Fruit fly (Drosophila melanogaster) whole organism, embryonic: ENCODE results near the gene CG8509.

Source experiments
- B-H2 ChIP-seq: fragments of 200-800 bp; sonication (Bioruptor generic); optimal IDR thresholded peaks from 2 replicates; lab custom pipeline; 2018; ENCODE audit warnings: missing biosample characterization, mild to moderate bottlenecking, missing genetic modification characterization
- BEAF-32 ChIP-seq: fragments of 200-800 bp; sonication (Bioruptor generic); optimal IDR thresholded peaks from 3 replicates; lab custom pipeline; 2017; ENCODE audit warnings: missing biosample characterization, missing genetic modification characterization, mild to moderate bottlenecking, moderate library complexity, missing genetic modification reagents
- CG12155 ChIP-seq: fragments of 200-800 bp; sonication (Bioruptor generic); optimal IDR thresholded peaks from 3 replicates; lab custom pipeline; 2016; ENCODE audit warnings: missing biosample characterization, missing genetic modification characterization
- CG12219 ChIP-seq: fragments of 200-800 bp; sonication (Bioruptor generic); optimal IDR thresholded peaks from 3 replicates; lab custom pipeline; 2018; ENCODE audit warnings: missing biosample characterization, mild to moderate bottlenecking, missing genetic modification characterization
- CG16813 ChIP-seq: fragments of 200-800 bp; sonication (Bioruptor generic); IDR thresholded peaks from 3 replicates; pipeline ENCODE4 v1.3.6; 2022; ENCODE audit warnings: missing biosample characterization, missing genetic modification characterization; ENCODE audit not compliant: partially characterized antibody
- CG17359 ChIP-seq: fragments of 200-800 bp; sonication (Bioruptor generic); optimal IDR thresholded peaks from 3 replicates; lab custom pipeline; 2018; ENCODE audit warnings: missing biosample characterization, mild to moderate bottlenecking, missing genetic modification characterization, moderate library complexity
- CG17568 ChIP-seq: fragments of 200-800 bp; sonication (Bioruptor generic); optimal IDR thresholded peaks from 2 replicates; lab custom pipeline; 2018; ENCODE audit warnings: missing biosample characterization, mild to moderate bottlenecking, missing genetic modification characterization, moderate library complexity
- CG2116 ChIP-seq: fragments of 200-800 bp; sonication (Bioruptor generic); optimal IDR thresholded peaks from 3 replicates; lab custom pipeline; 2018; ENCODE audit warnings: missing biosample characterization, mild to moderate bottlenecking, missing genetic modification characterization
- CG2678 ChIP-seq: fragments of 200-800 bp; sonication (Bioruptor generic); optimal IDR thresholded peaks from 3 replicates; lab custom pipeline; 2019; ENCODE audit warnings: missing biosample characterization, mild to moderate bottlenecking, missing genetic modification characterization, moderate library complexity
- CG2712 ChIP-seq: fragments of 200-800 bp; optimal IDR thresholded peaks from 3 replicates; lab custom pipeline; 2019; ENCODE audit warnings: missing biosample characterization, mild to moderate bottlenecking, missing genetic modification characterization, moderate library complexity
- CG30403 ChIP-seq: fragments of 200-800 bp; sonication (Bioruptor generic); optimal IDR thresholded peaks from 3 replicates; lab custom pipeline; 2016; ENCODE audit warnings: missing biosample characterization, missing genetic modification characterization
- CG3065 ChIP-seq: fragments of 200-800 bp; sonication (Bioruptor generic); optimal IDR thresholded peaks from 2 replicates; lab custom pipeline; 2016; ENCODE audit warnings: missing biosample characterization, missing genetic modification characterization
- CG32532 ChIP-seq: fragments of 200-800 bp; sonication (Bioruptor generic); IDR thresholded peaks from 2 replicates; pipeline ENCODE4 v1.3.6; 2022; ENCODE audit warnings: missing biosample characterization, missing genetic modification characterization
- CG34422 ChIP-seq: fragments of 200-800 bp; sonication (Bioruptor generic); IDR thresholded peaks from 3 replicates; pipeline ENCODE4 v1.3.6; 2022; ENCODE audit warnings: missing biosample characterization, missing genetic modification characterization
- CG3838 ChIP-seq: fragments of 200-800 bp; sonication (Bioruptor generic); optimal IDR thresholded peaks from 3 replicates; lab custom pipeline; 2016; ENCODE audit warnings: missing biosample characterization, missing genetic modification characterization
- CG42726 ChIP-seq: fragments of 200-800 bp; sonication (Bioruptor generic); IDR thresholded peaks from 2 replicates; pipeline ENCODE4 v1.3.6; 2022; ENCODE audit warnings: missing biosample characterization, missing genetic modification characterization; ENCODE audit not compliant: partially characterized antibody
- CG6272 ChIP-seq: fragments of 200-800 bp; sonication (Bioruptor generic); IDR thresholded peaks from 2 replicates; pipeline ENCODE4 v1.3.6; 2022; ENCODE audit warnings: missing biosample characterization, missing genetic modification characterization
- CG7839 ChIP-seq: fragments of 200-800 bp; sonication (Bioruptor generic); optimal IDR thresholded peaks from 3 replicates; lab custom pipeline; 2018; ENCODE audit warnings: missing biosample characterization, mild to moderate bottlenecking, missing genetic modification characterization, moderate library complexity
- CG8924 ChIP-seq: fragments of 200-800 bp; optimal IDR thresholded peaks from 3 replicates; lab custom pipeline; 2019; ENCODE audit warnings: missing biosample characterization, mild to moderate bottlenecking, missing genetic modification characterization, moderate library complexity
- CG9932 ChIP-seq: fragments of 200-800 bp; sonication (Bioruptor generic); IDR thresholded peaks from 2 replicates; pipeline ENCODE4 v1.3.6; 2022; ENCODE audit warnings: missing biosample characterization, missing genetic modification characterization
- CHES-1-like ChIP-seq: fragments of 200-800 bp; sonication (Bioruptor generic); optimal IDR thresholded peaks from 2 replicates; lab custom pipeline; 2016; ENCODE audit warnings: missing biosample characterization, missing genetic modification characterization
- Doc3 ChIP-seq: fragments of 200-800 bp; sonication (Bioruptor generic); IDR thresholded peaks from 3 replicates; pipeline ENCODE4 v1.3.6; 2022; ENCODE audit warnings: missing biosample characterization, missing genetic modification characterization; ENCODE audit not compliant: partially characterized antibody
- Dref ChIP-seq: fragments of 200-800 bp; sonication (Bioruptor generic); IDR thresholded peaks from 2 replicates; pipeline ENCODE4 v1.3.6; 2022; ENCODE audit warnings: missing biosample characterization, missing genetic modification characterization
- E2f1 ChIP-seq: fragments of 200-800 bp; sonication (Bioruptor generic); IDR thresholded peaks from 2 replicates; pipeline ENCODE4 v1.3.6; 2022; ENCODE audit warnings: missing biosample characterization, missing genetic modification characterization
- MBD-R2 ChIP-seq: fragments of 200-800 bp; sonication (Bioruptor generic); IDR thresholded peaks from 2 replicates; pipeline ENCODE4 v1.3.6; 2022; ENCODE audit warnings: missing biosample characterization, missing genetic modification characterization
- MESR4 ChIP-seq: fragments of 200-800 bp; sonication (Bioruptor generic); optimal IDR thresholded peaks from 2 replicates; lab custom pipeline; 2018; ENCODE audit warnings: missing biosample characterization, mild to moderate bottlenecking, missing genetic modification characterization, moderate library complexity
- Nf-YA ChIP-seq: fragments of 200-800 bp; sonication (Bioruptor generic); IDR thresholded peaks from 2 replicates; pipeline ENCODE4 v1.3.6; 2022; ENCODE audit warnings: missing biosample characterization, missing genetic modification characterization
- Opbp ChIP-seq: fragments of 200-800 bp; sonication (Bioruptor generic); IDR thresholded peaks from 3 replicates; pipeline ENCODE4 v1.3.6; 2022; ENCODE audit warnings: missing biosample characterization, missing genetic modification characterization; ENCODE audit not compliant: partially characterized antibody
- Ptx1 ChIP-seq: fragments of 200-800 bp; sonication (Bioruptor generic); IDR thresholded peaks from 2 replicates; pipeline ENCODE4 v1.3.6; 2022; ENCODE audit warnings: missing biosample characterization, missing genetic modification characterization
- Vsx1 ChIP-seq: fragments of 200-800 bp; sonication (Bioruptor generic); optimal IDR thresholded peaks from 2 replicates; lab custom pipeline; 2017; ENCODE audit warnings: missing biosample characterization, mild to moderate bottlenecking, missing genetic modification characterization, missing genetic modification reagents
- abd-A ChIP-seq: fragments of 200-800 bp; sonication (Bioruptor generic); optimal IDR thresholded peaks from 3 replicates; lab custom pipeline; 2019; ENCODE audit warnings: missing biosample characterization, mild to moderate bottlenecking, missing genetic modification characterization, moderate library complexity
- bcd ChIP-seq: fragments of 200-800 bp; sonication (Bioruptor generic); optimal IDR thresholded peaks from 2 replicates; lab custom pipeline; 2017; ENCODE audit warnings: missing biosample characterization, mild to moderate bottlenecking, missing genetic modification characterization
- chm ChIP-seq: fragments of 200-800 bp; sonication (Bioruptor generic); IDR thresholded peaks from 2 replicates; pipeline ENCODE4 v1.3.6; 2022; ENCODE audit warnings: missing biosample characterization, missing genetic modification characterization
- cwo ChIP-seq: fragments of 200-800 bp; sonication (Bioruptor generic); optimal IDR thresholded peaks from 3 replicates; lab custom pipeline; 2017; ENCODE audit warnings: missing biosample characterization, missing genetic modification characterization, mild to moderate bottlenecking, moderate library complexity, missing genetic modification reagents
- dan ChIP-seq: fragments of 200-800 bp; sonication (Bioruptor generic); IDR thresholded peaks from 2 replicates; pipeline ENCODE4 v1.3.6; 2022; ENCODE audit warnings: missing biosample characterization, missing genetic modification characterization
- esg ChIP-seq: fragments of 200-800 bp; sonication (Bioruptor generic); conservative IDR thresholded peaks from 2 replicates; pipeline ENCODE4 v1.3.6; 2022; ENCODE audit warnings: missing biosample characterization, missing genetic modification characterization
- ewg ChIP-seq: fragments of 200-800 bp; sonication (Bioruptor generic); optimal IDR thresholded peaks from 3 replicates; lab custom pipeline; 2017; ENCODE audit warnings: mild to moderate bottlenecking, missing biosample characterization, missing genetic modification reagents, missing genetic modification characterization
- grau ChIP-seq: fragments of 200-800 bp; optimal IDR thresholded peaks from 3 replicates; lab custom pipeline; 2019; ENCODE audit warnings: missing biosample characterization, mild to moderate bottlenecking, missing genetic modification characterization, moderate library complexity
- jumu ChIP-seq: fragments of 200-800 bp; sonication (Bioruptor generic); optimal IDR thresholded peaks from 3 replicates; lab custom pipeline; 2016; ENCODE audit warnings: missing biosample characterization, missing genetic modification characterization
- kay ChIP-seq: fragments of 200-800 bp; sonication (Bioruptor generic); optimal IDR thresholded peaks from 2 replicates; lab custom pipeline; 2016; ENCODE audit warnings: missing biosample characterization, missing genetic modification characterization
- knrl ChIP-seq: fragments of 200-800 bp; sonication (Bioruptor generic); IDR thresholded peaks from 3 replicates; pipeline ENCODE4 v1.3.6; 2022; ENCODE audit warnings: missing biosample characterization, missing genetic modification characterization; ENCODE audit not compliant: partially characterized antibody
- nom ChIP-seq: fragments of 200-800 bp; sonication (Bioruptor generic); optimal IDR thresholded peaks from 2 replicates; lab custom pipeline; 2017; ENCODE audit warnings: missing biosample characterization, missing genetic modification characterization, mild to moderate bottlenecking, moderate library complexity, missing genetic modification reagents
- pfk ChIP-seq: fragments of 200-800 bp; sonication (Bioruptor generic); optimal IDR thresholded peaks from 2 replicates; lab custom pipeline; 2018; ENCODE audit warnings: missing biosample characterization, mild to moderate bottlenecking, missing genetic modification characterization, moderate library complexity
- prd ChIP-seq, 3 experiments: fragments of >200 bp in 2 of 3; fragments of 200-800 bp in 1 of 3; sonication (Bioruptor generic) in 1 of 3; optimal IDR thresholded peaks in 2 of 3; IDR thresholded peaks in 1 of 3; 2 replicates in 2 of 3; 3 replicates in 1 of 3; pipeline versions ENCODE4 v1.3.6 to Lab custom; 2017 to 2022; ENCODE audit warnings: missing biosample characterization in 1 of 3, missing genetic modification characterization in 1 of 3
- row ChIP-seq: fragments of 200-800 bp; sonication (Bioruptor generic); IDR thresholded peaks from 3 replicates; pipeline ENCODE4 v1.3.6; 2022; ENCODE audit warnings: missing biosample characterization, missing genetic modification characterization
- sens ChIP-seq: fragments of 200-800 bp; sonication (Bioruptor generic); peaks from one replicate; lab custom pipeline; 2016; ENCODE audit warnings: missing biosample characterization, missing genetic modification characterization
- trem ChIP-seq: fragments of 200-800 bp; optimal IDR thresholded peaks from 3 replicates; lab custom pipeline; 2019; ENCODE audit warnings: missing biosample characterization, mild to moderate bottlenecking, missing genetic modification characterization, moderate library complexity
- vvl ChIP-seq: fragments of 200-800 bp; sonication (Bioruptor generic); IDR thresholded peaks from 2 replicates; pipeline ENCODE4 v1.3.6; 2022; ENCODE audit warnings: missing biosample characterization, missing genetic modification characterization
- zen ChIP-seq: fragments of 200-800 bp; sonication (Bioruptor generic); optimal IDR thresholded peaks from 3 replicates; lab custom pipeline; 2018; ENCODE audit warnings: missing biosample characterization, mild to moderate bottlenecking, missing genetic modification characterization, moderate library complexity

Gene CG8509

dm6 chrX:15859869-15860268 is 50.5 kb downstream of the CG8509 start, which contains the start of gene Gbeta13F:
TSS of gene Gbeta13F (plus strand) at chrX:15860115.
- TF ChIP-seq E2f1 (0 out of 2 replicates have a peak, but pooled peaks have one; percentile 16), CG9932 (GFP tag; lab: Robert Waterston, UW) (peak; percentile 55), ewg (no peak), CG2712 (tag; lab: Kevin White, UChicago) (peak; percentile 0), CG2678 (no peak), CG42726 (GFP tag; lab: Robert Waterston, UW) (peak; percentile 53), row (GFP tag; lab: Robert Waterston, UW) (peak; percentile 58), CG30403 (GFP tag; lab: Kevin White, UChicago) (no peak), CG16813 (GFP tag; lab: Robert Waterston, UW) (peak; percentile 73), chm (GFP tag; lab: Robert Waterston, UW) (0 out of 2 replicates have a peak, but pooled peaks have one; percentile 45), CHES-1-like (GFP tag; lab: Kevin White, UChicago) (no peak), esg (GFP tag; lab: Robert Waterston, UW) (no peak), jumu (GFP tag; lab: Kevin White, UChicago) (no peak), dan (GFP tag; lab: Robert Waterston, UW) (no peak), grau (tag; lab: Kevin White, UChicago) (no peak), sens (GFP tag; lab: Kevin White, UChicago) (peak; percentile 17), pfk (GFP tag; lab: Kevin White, UChicago) (no peak), Nf-YA (GFP tag; lab: Robert Waterston, UW) (no peak), nom (GFP tag; lab: Kevin White, UChicago) (no peak), CG3838 (GFP tag; lab: Kevin White, UChicago) (no peak), zen (tag; lab: Kevin White, UChicago) (no peak), Ptx1 (GFP tag; lab: Robert Waterston, UW) (peak; percentile 57), bcd (no peak), BEAF-32 (GFP tag; lab: Kevin White, UChicago) (peak; percentile 70), CG7839 (no peak), Doc3 (GFP tag; lab: Robert Waterston, UW) (0 out of 3 replicates have a peak, but pooled peaks have one; percentile 9), B-H2 (GFP tag; lab: Kevin White, UChicago) (no peak), CG2116 (peak; percentile 96), kay (no peak), CG8924 (tag; lab: Kevin White, UChicago) (no peak), CG12155 (GFP tag; lab: Kevin White, UChicago) (no peak), prd (optimal IDR thresholded peaks at IDR 0.05; lab: Kevin White, UChicago) (no peak), prd (GFP tag; IDR thresholded peaks at IDR 0.05; lab: Robert Waterston, UW) (peak; percentile 41; the same call in 1 of the 3 replicates), Opbp (GFP tag; lab: Robert Waterston, UW) (peak; percentile 79), Dref (peak; percentile 84), MBD-R2 (GFP tag; lab: Robert Waterston, UW) (peak; percentile 8; the same call in 1 of the 2 replicates), cwo (no peak), Vsx1 (GFP tag; lab: Kevin White, UChicago) (no peak), knrl (peak; percentile 42; the same call in 2 of the 3 replicates), CG3065 (GFP tag; lab: Kevin White, UChicago) (no peak), CG17568 (no peak), CG17359 (tag; lab: Kevin White, UChicago) (no peak), CG6272 (GFP tag; lab: Robert Waterston, UW) (no peak), trem (peak; percentile 4), CG12219 (GFP tag; lab: Kevin White, UChicago) (no peak), vvl (peak; percentile 24; the same call in 1 of the 2 replicates), CG34422 (GFP tag; lab: Robert Waterston, UW) (peak; percentile 12; the same call in 1 of the 3 replicates), MESR4 (peak; percentile 76), CG32532 (GFP tag; lab: Robert Waterston, UW) (peak; percentile 56), abd-A (no peak)
